Worm (Caenorhabditis elegans) whole organism, mixed stage, embryonic: Measurements from ENCODE around the gene trpl-5.

Experiments
- M03D4.4 ChIP-seq: sonication (generic microtip); optimal IDR thresholded peaks from 2 replicates; lab custom pipeline; 2017; ENCODE audit warnings: mild to moderate bottlenecking, missing genetic modification characterization, missing compliant biosample characterization
- bed-3 ChIP-seq: fragments of 200-800 bp; sonication (Bioruptor generic); optimal IDR thresholded peaks from 3 replicates; lab custom pipeline; 2018; ENCODE audit warnings: mild to moderate bottlenecking, missing genetic modification characterization, moderate library complexity, missing compliant biosample characterization
- blmp-1 ChIP-seq: fragments of 150-350 bp; optimal IDR thresholded peaks from 2 replicates; lab custom pipeline; 2014; ENCODE audit warnings: missing biosample characterization, missing genetic modification characterization
- ceh-39 ChIP-seq: fragments of 150-350 bp; optimal IDR thresholded peaks from 2 replicates; lab custom pipeline; 2014; ENCODE audit warnings: missing biosample characterization, missing genetic modification characterization
- ces-1 ChIP-seq: fragments of 150-350 bp; optimal IDR thresholded peaks from 2 replicates; lab custom pipeline; 2014; ENCODE audit warnings: missing biosample characterization, missing genetic modification reagents, missing genetic modification characterization
- cnd-1 ChIP-seq: fragments of 200-800 bp; sonication (Bioruptor generic); optimal IDR thresholded peaks from 2 replicates; lab custom pipeline; 2018; ENCODE audit warnings: mild to moderate bottlenecking, missing genetic modification characterization, missing compliant biosample characterization
- drap-1 ChIP-seq: fragments of 200-800 bp; sonication (Bioruptor generic); optimal IDR thresholded peaks from 3 replicates; lab custom pipeline; 2018; ENCODE audit warnings: mild to moderate bottlenecking, missing genetic modification characterization, missing compliant biosample characterization
- elt-1 ChIP-seq: sonication (generic microtip); optimal IDR thresholded peaks from 2 replicates; lab custom pipeline; 2017; ENCODE audit warnings: missing genetic modification characterization, mild to moderate bottlenecking, missing compliant biosample characterization, antibody characterized with exemption, moderate library complexity, borderline replicate concordance; ENCODE audit not compliant: insufficient read depth
- flh-1 ChIP-seq: fragments of 200-800 bp; sonication (Bioruptor generic); optimal IDR thresholded peaks from 2 replicates; lab custom pipeline; 2018; ENCODE audit warnings: mild to moderate bottlenecking, missing genetic modification characterization, moderate library complexity, missing compliant biosample characterization
- ham-2 ChIP-seq: fragments of 200-800 bp; sonication (Bioruptor generic); optimal IDR thresholded peaks from 2 replicates; lab custom pipeline; 2018; ENCODE audit warnings: mild to moderate bottlenecking, missing genetic modification characterization, missing compliant biosample characterization
- hlh-1 ChIP-seq: fragments of 150-350 bp; optimal IDR thresholded peaks from 2 replicates; lab custom pipeline; 2014; ENCODE audit warnings: missing biosample characterization, missing genetic modification reagents, missing genetic modification characterization
- lin-13 ChIP-seq: fragments of 150-350 bp; optimal IDR thresholded peaks from 2 replicates; lab custom pipeline; 2014; ENCODE audit warnings: missing biosample characterization, missing genetic modification characterization
- lin-32 ChIP-seq: fragments of 200-800 bp; sonication (Bioruptor generic); optimal IDR thresholded peaks from 2 replicates; lab custom pipeline; 2018; ENCODE audit warnings: mild to moderate bottlenecking, missing genetic modification characterization, missing compliant biosample characterization
- mab-5 ChIP-seq: fragments of 150-350 bp; optimal IDR thresholded peaks from 2 replicates; lab custom pipeline; 2014; ENCODE audit warnings: missing biosample characterization, missing genetic modification characterization
- mep-1 ChIP-seq: fragments of 150-350 bp; optimal IDR thresholded peaks from 2 replicates; lab custom pipeline; 2017; ENCODE audit warnings: missing biosample characterization, missing genetic modification reagents, missing genetic modification characterization, inconsistent platforms
- mls-2 ChIP-seq: sonication (generic microtip); optimal IDR thresholded peaks from 2 replicates; lab custom pipeline; 2016; ENCODE audit warnings: mild to moderate bottlenecking, missing genetic modification characterization, moderate library complexity, missing compliant biosample characterization
- nhr-12 ChIP-seq: fragments of 150-350 bp; optimal IDR thresholded peaks from 2 replicates; lab custom pipeline; 2014; ENCODE audit warnings: missing biosample characterization, missing genetic modification characterization
- nhr-2 ChIP-seq: fragments of 150-350 bp; optimal IDR thresholded peaks from 2 replicates; lab custom pipeline; 2014; ENCODE audit warnings: missing biosample characterization, missing genetic modification characterization
- nhr-237 ChIP-seq: fragments of 150-350 bp; optimal IDR thresholded peaks from 2 replicates; lab custom pipeline; 2014; ENCODE audit warnings: missing biosample characterization, missing genetic modification characterization
- nhr-28 ChIP-seq: fragments of 150-350 bp; optimal IDR thresholded peaks from 2 replicates; lab custom pipeline; 2014; ENCODE audit warnings: missing biosample characterization, missing genetic modification characterization
- nhr-76 ChIP-seq: sonication (generic microtip); optimal IDR thresholded peaks from 2 replicates; lab custom pipeline; 2017; ENCODE audit warnings: missing biosample characterization, missing genetic modification characterization
- pha-4 ChIP-seq: fragments of 150-350 bp; optimal IDR thresholded peaks from 2 replicates; lab custom pipeline; 2018; ENCODE audit warnings: missing biosample characterization, missing genetic modification reagents, missing genetic modification characterization
- sem-2 ChIP-seq: fragments of 200-800 bp; sonication (Bioruptor generic); optimal IDR thresholded peaks from 2 replicates; lab custom pipeline; 2018; ENCODE audit warnings: mild to moderate bottlenecking, missing genetic modification characterization, missing compliant biosample characterization
- snpc-4 ChIP-seq: fragments of 150-350 bp; optimal IDR thresholded peaks from 2 replicates; lab custom pipeline; 2014; ENCODE audit warnings: missing biosample characterization, missing genetic modification characterization
- sptf-1 ChIP-seq: sonication (generic microtip); optimal IDR thresholded peaks from 2 replicates; lab custom pipeline; 2017; ENCODE audit warnings: mild to moderate bottlenecking, missing genetic modification characterization, moderate library complexity, missing compliant biosample characterization
- tbx-8 ChIP-seq: fragments of 200-800 bp; sonication (Bioruptor generic); optimal IDR thresholded peaks from 2 replicates; lab custom pipeline; 2018; ENCODE audit warnings: mild to moderate bottlenecking, missing genetic modification characterization, moderate library complexity, missing compliant biosample characterization
- unc-120 ChIP-seq: sonication (generic microtip); optimal IDR thresholded peaks from 2 replicates; lab custom pipeline; 2017; ENCODE audit warnings: missing genetic modification characterization, missing compliant biosample characterization; ENCODE audit not compliant: poor library complexity, severe bottlenecking
- unc-39 ChIP-seq: fragments of 150-350 bp; optimal IDR thresholded peaks from 2 replicates; lab custom pipeline; 2014; ENCODE audit warnings: missing biosample characterization, missing genetic modification characterization
- zip-8 ChIP-seq: fragments of 150-350 bp; optimal IDR thresholded peaks from 2 replicates; lab custom pipeline; 2014; ENCODE audit warnings: missing biosample characterization, missing genetic modification characterization
- ztf-11 ChIP-seq: fragments of 150-350 bp; optimal IDR thresholded peaks from 2 replicates; lab custom pipeline; 2014; ENCODE audit warnings: missing biosample characterization, missing genetic modification characterization

Gene trpl-5

ce11 chrII:2090605-2091004 lies at the start of gene trpl-5:
Gene trpl-5, minus strand, starts transcription at chrII:2090636.
- no peak for TF ChIP-seq hlh-1 (tag; lab: Kevin White, UChicago)
- no peak for TF ChIP-seq lin-13 (tag; lab: Kevin White, UChicago)
- TF ChIP-seq blmp-1 (tag; lab: Kevin White, UChicago) = no peak
- TF ChIP-seq ceh-39 (tag; lab: Kevin White, UChicago) = no peak
- TF ChIP-seq ces-1 (GFP tag; lab: Kevin White, UChicago) = no peak

DNA sequence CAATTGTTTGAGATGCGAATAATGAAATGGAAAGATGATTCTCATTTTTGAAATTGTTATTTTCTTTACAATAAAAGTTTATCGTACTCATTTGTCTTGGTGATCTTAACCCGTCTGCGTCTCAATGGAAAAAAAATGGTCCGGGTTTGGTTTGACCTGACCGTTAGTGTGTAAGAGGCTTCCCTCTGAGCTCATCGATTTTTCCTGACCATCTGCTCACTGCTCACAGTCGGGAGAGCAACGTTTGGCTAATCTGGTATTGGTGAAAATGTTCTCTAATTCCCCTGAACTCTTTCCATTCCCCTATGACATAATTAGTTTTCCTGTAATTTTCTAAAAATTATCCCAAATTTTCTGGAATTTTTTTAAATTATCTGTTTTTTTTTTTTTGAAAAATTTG lies 48.5 kb upstream of the trpl-5 start:
- TF ChIP-seq M03D4.4 (tag; lab: Kevin White, UChicago) (no peak), pha-4 (tag; lab: Kevin White, UChicago) (no peak), unc-39 (tag; lab: Kevin White, UChicago) (no peak), sem-2 (GFP tag; lab: Kevin White, UChicago) (no peak), mab-5 (tag; lab: Kevin White, UChicago) (no peak), mep-1 (tag; lab: Kevin White, UChicago) (no peak), sptf-1 (tag; lab: Kevin White, UChicago) (no peak), hlh-1 (tag; lab: Kevin White, UChicago) (no peak), bed-3 (GFP tag; lab: Kevin White, UChicago) (no peak), flh-1 (GFP tag; lab: Kevin White, UChicago) (no peak), lin-32 (GFP tag; lab: Kevin White, UChicago) (peak; percentile 2), cnd-1 (tag; lab: Kevin White, UChicago) (peak; percentile 91), ham-2 (GFP tag; lab: Kevin White, UChicago) (no peak), nhr-12 (tag; lab: Kevin White, UChicago) (no peak), lin-13 (tag; lab: Kevin White, UChicago) (no peak), nhr-28 (tag; lab: Kevin White, UChicago) (no peak), unc-120 (tag; lab: Kevin White, UChicago) (no peak)

DNA sequence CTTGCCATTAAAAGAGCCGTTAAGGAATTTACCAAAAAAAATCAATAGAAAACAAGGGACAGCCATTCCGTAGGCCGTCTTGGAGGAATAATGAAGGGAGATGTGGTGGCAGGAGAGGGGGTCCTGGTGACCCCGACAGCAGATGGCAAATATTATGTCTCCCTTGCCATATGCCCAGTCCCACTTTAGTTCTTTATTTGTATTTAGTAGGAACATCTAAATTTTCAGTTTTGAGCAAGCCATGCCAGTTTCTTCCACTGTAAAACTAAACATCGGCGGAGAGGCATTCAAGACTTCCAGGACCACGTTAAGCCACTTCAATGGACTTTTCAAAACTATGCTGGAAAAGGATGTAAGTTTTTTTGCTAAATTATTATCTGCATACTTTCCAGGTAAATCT lies 46.8 kb upstream of the trpl-5 start, which contains the start of gene C40A11.4:
Gene C40A11.4 (plus strand): TSS at position 188 of the 400 bp plus-strand sequence.
- TF ChIP-seq ham-2 (GFP tag; lab: Kevin White, UChicago) = no peak
- no peak for TF ChIP-seq tbx-8 (GFP tag; lab: Kevin White, UChicago)
- TF ChIP-seq hlh-1 (tag; lab: Kevin White, UChicago) = no peak
- TF ChIP-seq cnd-1 (tag; lab: Kevin White, UChicago) = peak; percentile 74
- TF ChIP-seq nhr-76 (tag; lab: Kevin White, UChicago) = no peak
- peak; percentile 55 for TF ChIP-seq lin-32 (GFP tag; lab: Kevin White, UChicago)
- peak; percentile 35 for TF ChIP-seq nhr-2
- no peak for TF ChIP-seq blmp-1 (tag; lab: Kevin White, UChicago)

DNA sequence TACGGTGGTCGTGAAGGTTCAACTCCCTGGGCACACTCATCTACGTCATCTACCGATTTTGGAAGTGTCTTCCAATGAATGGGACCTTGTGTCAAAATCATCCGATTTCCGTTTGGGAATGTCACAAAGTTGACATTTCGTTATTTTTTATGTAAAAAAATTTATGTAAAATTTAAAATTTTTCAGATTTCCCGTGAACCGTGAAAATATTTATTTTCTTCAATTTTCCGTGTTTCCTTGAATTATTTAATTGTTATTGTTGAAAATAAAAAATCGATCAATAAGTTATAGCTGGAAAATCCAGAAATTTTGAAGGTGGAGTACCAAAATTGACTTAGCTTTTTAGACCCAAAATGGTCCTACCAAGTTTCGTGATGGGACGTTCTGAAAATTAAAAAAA lies 45.2 kb upstream of the trpl-5 start, which contains the start of gene hpo-7:
Gene hpo-7 (minus strand): TSS at position 101 of the 400 bp plus-strand sequence.
- TF ChIP-seq hlh-1 (tag; lab: Kevin White, UChicago) (no peak), ztf-11 (no peak), elt-1 (tag; lab: Kevin White, UChicago) (no peak), lin-13 (tag; lab: Kevin White, UChicago) (no peak), unc-39 (tag; lab: Kevin White, UChicago) (no peak), sem-2 (GFP tag; lab: Kevin White, UChicago) (no peak), ham-2 (GFP tag; lab: Kevin White, UChicago) (no peak), tbx-8 (GFP tag; lab: Kevin White, UChicago) (no peak), nhr-2 (no peak), nhr-237 (no peak), drap-1 (GFP tag; lab: Kevin White, UChicago) (no peak), cnd-1 (tag; lab: Kevin White, UChicago) (no peak), snpc-4 (tag; lab: Kevin White, UChicago) (no peak), nhr-12 (tag; lab: Kevin White, UChicago) (no peak), zip-8 (tag; lab: Kevin White, UChicago) (no peak)

- TF ChIP-seq ham-2 (GFP tag; lab: Kevin White, UChicago) = no peak
- TF ChIP-seq elt-1 (tag; lab: Kevin White, UChicago) = no peak
- TF ChIP-seq nhr-28 (tag; lab: Kevin White, UChicago) = no peak
- no peak for TF ChIP-seq sem-2 (GFP tag; lab: Kevin White, UChicago)
- no peak for TF ChIP-seq ces-1 (GFP tag; lab: Kevin White, UChicago)
- peak; percentile 38 for TF ChIP-seq ceh-39 (tag; lab: Kevin White, UChicago)
- no peak for TF ChIP-seq mls-2
Measured at ce11 chrII:2130770-2131169, 40.3 kb upstream of the trpl-5 start, which contains the start of gene sdz-28. Gene sdz-28, plus strand, starts transcription at chrII:2131070.
